Fruit fly (Drosophila melanogaster) whole organism, embryonic: ENCODE results near the gene CG33521.

Experiments
- BEAF-32 ChIP-seq: fragments of 200-800 bp; sonication (Bioruptor generic); optimal IDR thresholded peaks from 3 replicates; lab custom pipeline; 2017; ENCODE audit warnings: missing biosample characterization, missing genetic modification characterization, mild to moderate bottlenecking, moderate library complexity, missing genetic modification reagents
- Bdp1 ChIP-seq: fragments of 200-800 bp; sonication (Bioruptor generic); optimal IDR thresholded peaks from 3 replicates; lab custom pipeline; 2016; ENCODE audit warnings: missing biosample characterization, missing genetic modification characterization
- CG1024 ChIP-seq: fragments of 200-800 bp; sonication (Bioruptor generic); IDR thresholded peaks from 2 replicates; pipeline ENCODE4 v1.3.6; 2022; ENCODE audit warnings: missing biosample characterization, missing genetic modification characterization
- CG10959 ChIP-seq: fragments of 200-800 bp; sonication (Bioruptor generic); IDR thresholded peaks from 2 replicates; pipeline ENCODE4 v1.3.6; 2022; ENCODE audit warnings: missing biosample characterization, missing genetic modification characterization
- CG14050 ChIP-seq: fragments of 200-800 bp; sonication (Bioruptor generic); IDR thresholded peaks from 3 replicates; pipeline ENCODE4 v1.3.6; 2022; ENCODE audit warnings: missing biosample characterization, missing genetic modification characterization
- CG1603 ChIP-seq: fragments of 200-800 bp; sonication (Bioruptor generic); optimal IDR thresholded peaks from 2 replicates; lab custom pipeline; 2019; ENCODE audit warnings: missing biosample characterization, mild to moderate bottlenecking, missing genetic modification characterization, moderate library complexity
- CG16813 ChIP-seq: fragments of 200-800 bp; sonication (Bioruptor generic); IDR thresholded peaks from 3 replicates; pipeline ENCODE4 v1.3.6; 2022; ENCODE audit warnings: missing biosample characterization, missing genetic modification characterization; ENCODE audit not compliant: partially characterized antibody
- CG17359 ChIP-seq: fragments of 200-800 bp; sonication (Bioruptor generic); optimal IDR thresholded peaks from 3 replicates; lab custom pipeline; 2018; ENCODE audit warnings: missing biosample characterization, mild to moderate bottlenecking, missing genetic modification characterization, moderate library complexity
- CG17802 ChIP-seq: fragments of 200-800 bp; sonication (Bioruptor generic); optimal IDR thresholded peaks from 2 replicates; lab custom pipeline; 2018; ENCODE audit warnings: missing biosample characterization, mild to moderate bottlenecking, missing genetic modification characterization, moderate library complexity
- CG30020 ChIP-seq: fragments of 200-800 bp; optimal IDR thresholded peaks from 2 replicates; lab custom pipeline; 2019; ENCODE audit warnings: missing biosample characterization, mild to moderate bottlenecking, missing genetic modification characterization, moderate library complexity
- CG30431 ChIP-seq: fragments of 200-800 bp; sonication (Bioruptor generic); optimal IDR thresholded peaks from 2 replicates; lab custom pipeline; 2017; ENCODE audit warnings: missing biosample characterization, missing genetic modification characterization
- CG33557 ChIP-seq: fragments of 200-800 bp; sonication (Bioruptor generic); optimal IDR thresholded peaks from 2 replicates; lab custom pipeline; 2019; ENCODE audit warnings: missing biosample characterization, mild to moderate bottlenecking, missing genetic modification characterization, moderate library complexity
- CG3995 ChIP-seq: fragments of 200-800 bp; sonication (Bioruptor generic); optimal IDR thresholded peaks from 3 replicates; lab custom pipeline; 2016; ENCODE audit warnings: missing biosample characterization, missing genetic modification characterization
- CG4707 ChIP-seq: fragments of 200-800 bp; sonication (Bioruptor generic); optimal IDR thresholded peaks from 2 replicates; lab custom pipeline; 2018; ENCODE audit warnings: missing biosample characterization, mild to moderate bottlenecking, missing genetic modification characterization, moderate library complexity
- CG4730 ChIP-seq: fragments of 200-800 bp; sonication (Bioruptor generic); IDR thresholded peaks from 2 replicates; pipeline ENCODE4 v1.3.6; 2022; ENCODE audit warnings: missing biosample characterization, missing genetic modification characterization
- CG5180 ChIP-seq: fragments of 200-800 bp; sonication (Bioruptor generic); optimal IDR thresholded peaks from 3 replicates; lab custom pipeline; 2017; ENCODE audit warnings: missing biosample characterization, missing genetic modification characterization, mild to moderate bottlenecking, moderate library complexity, missing genetic modification reagents
- CG6689 ChIP-seq: fragments of 200-800 bp; sonication (Bioruptor generic); IDR thresholded peaks from 2 replicates; pipeline ENCODE4 v1.3.6; 2022; ENCODE audit warnings: missing biosample characterization, missing genetic modification characterization
- CG7556 ChIP-seq: fragments of 200-800 bp; sonication (Bioruptor generic); optimal IDR thresholded peaks from 2 replicates; lab custom pipeline; 2017; ENCODE audit warnings: missing biosample characterization, mild to moderate bottlenecking, missing genetic modification characterization
- CG7963 ChIP-seq: fragments of 200-800 bp; sonication (Bioruptor generic); IDR thresholded peaks from 3 replicates; pipeline ENCODE4 v1.3.6; 2022; ENCODE audit warnings: missing biosample characterization, missing genetic modification characterization; ENCODE audit not compliant: partially characterized antibody
- CG9932 ChIP-seq: fragments of 200-800 bp; sonication (Bioruptor generic); IDR thresholded peaks from 2 replicates; pipeline ENCODE4 v1.3.6; 2022; ENCODE audit warnings: missing biosample characterization, missing genetic modification characterization
- D19A ChIP-seq: fragments of 200-800 bp; optimal IDR thresholded peaks from 3 replicates; lab custom pipeline; 2019; ENCODE audit warnings: missing biosample characterization, mild to moderate bottlenecking, missing genetic modification characterization, moderate library complexity
- Dll ChIP-seq: fragments of 200-800 bp; sonication (Bioruptor generic); IDR thresholded peaks from 4 replicates; pipeline ENCODE4 v1.3.6; 2022; ENCODE audit warnings: missing biosample characterization, missing genetic modification characterization; ENCODE audit not compliant: partially characterized antibody
- E2f2 ChIP-seq: fragments of 200-800 bp; sonication (Bioruptor generic); IDR thresholded peaks from 2 replicates; pipeline ENCODE4 v1.3.6; 2022; ENCODE audit warnings: missing biosample characterization, missing genetic modification characterization
- HLH54F ChIP-seq: fragments of 200-800 bp; sonication (Bioruptor generic); optimal IDR thresholded peaks from 3 replicates; lab custom pipeline; 2016; ENCODE audit warnings: missing biosample characterization, missing genetic modification characterization
- Hey ChIP-seq: fragments of 200-800 bp; sonication (Bioruptor generic); optimal IDR thresholded peaks from 3 replicates; lab custom pipeline; 2018; ENCODE audit warnings: missing biosample characterization, mild to moderate bottlenecking, missing genetic modification characterization
- HmgZ ChIP-seq: fragments of 200-800 bp; sonication (Bioruptor generic); optimal IDR thresholded peaks from 2 replicates; lab custom pipeline; 2018; ENCODE audit warnings: missing biosample characterization, mild to moderate bottlenecking, missing genetic modification characterization
- Med ChIP-seq: fragments of 200-800 bp; sonication (Bioruptor generic); peaks from one replicate; lab custom pipeline; 2016; ENCODE audit warnings: missing biosample characterization, missing genetic modification characterization, mild to moderate bottlenecking, inconsistent platforms, moderate library complexity
- Mrtf ChIP-seq: fragments of 200-800 bp; sonication (Bioruptor generic); IDR thresholded peaks from 3 replicates; pipeline ENCODE4 v1.3.6; 2022; ENCODE audit warnings: missing biosample characterization, missing genetic modification characterization
- Nf-YB ChIP-seq: fragments of 200-800 bp; sonication (Bioruptor generic); optimal IDR thresholded peaks from 3 replicates; lab custom pipeline; 2019; ENCODE audit warnings: missing biosample characterization, mild to moderate bottlenecking, missing genetic modification characterization, moderate library complexity
- Opbp ChIP-seq: fragments of 200-800 bp; sonication (Bioruptor generic); IDR thresholded peaks from 3 replicates; pipeline ENCODE4 v1.3.6; 2022; ENCODE audit warnings: missing biosample characterization, missing genetic modification characterization; ENCODE audit not compliant: partially characterized antibody
- Optix ChIP-seq: fragments of 200-800 bp; sonication (Bioruptor generic); IDR thresholded peaks from 3 replicates; pipeline ENCODE4 v1.3.6; 2022; ENCODE audit warnings: missing biosample characterization, missing genetic modification characterization
- Spps ChIP-seq: fragments of 200-800 bp; sonication (Bioruptor generic); optimal IDR thresholded peaks from 2 replicates; lab custom pipeline; 2018; ENCODE audit warnings: missing biosample characterization, mild to moderate bottlenecking, missing genetic modification characterization
- Sry-δ ChIP-seq: fragments of 200-800 bp; sonication (Bioruptor generic); optimal IDR thresholded peaks from 2 replicates; lab custom pipeline; 2016; ENCODE audit warnings: missing biosample characterization, missing genetic modification characterization
- crol ChIP-seq: fragments of 200-800 bp; sonication (Bioruptor generic); IDR thresholded peaks from 2 replicates; pipeline ENCODE4 v1.3.6; 2022; ENCODE audit warnings: missing biosample characterization, missing genetic modification characterization
- dan ChIP-seq: fragments of 200-800 bp; sonication (Bioruptor generic); IDR thresholded peaks from 2 replicates; pipeline ENCODE4 v1.3.6; 2022; ENCODE audit warnings: missing biosample characterization, missing genetic modification characterization
- danr ChIP-seq: fragments of 200-800 bp; sonication (Bioruptor generic); IDR thresholded peaks from 2 replicates; pipeline ENCODE4 v1.3.6; 2022; ENCODE audit warnings: missing biosample characterization, missing genetic modification characterization
- emc ChIP-seq: fragments of 200-800 bp; sonication (Bioruptor generic); optimal IDR thresholded peaks from 2 replicates; lab custom pipeline; 2016; ENCODE audit warnings: missing biosample characterization, missing genetic modification characterization
- esg ChIP-seq: fragments of 200-800 bp; sonication (Bioruptor generic); conservative IDR thresholded peaks from 2 replicates; pipeline ENCODE4 v1.3.6; 2022; ENCODE audit warnings: missing biosample characterization, missing genetic modification characterization
- luna ChIP-seq: fragments of 200-800 bp; sonication (Bioruptor generic); optimal IDR thresholded peaks from 2 replicates; lab custom pipeline; 2016; ENCODE audit warnings: missing biosample characterization, missing genetic modification characterization
- pfk ChIP-seq: fragments of 200-800 bp; sonication (Bioruptor generic); optimal IDR thresholded peaks from 2 replicates; lab custom pipeline; 2018; ENCODE audit warnings: missing biosample characterization, mild to moderate bottlenecking, missing genetic modification characterization, moderate library complexity
- slou ChIP-seq: fragments of 200-800 bp; sonication (Bioruptor generic); optimal IDR thresholded peaks from 3 replicates; lab custom pipeline; 2016; ENCODE audit warnings: missing biosample characterization, missing genetic modification characterization
- slp2 ChIP-seq: fragments of 200-800 bp; sonication (Bioruptor generic); optimal IDR thresholded peaks from 2 replicates; lab custom pipeline; 2016; ENCODE audit warnings: missing biosample characterization, missing genetic modification characterization
- tll ChIP-seq, 2 experiments: fragments of 200-800 bp in 1 of 2; fragments of >200 bp in 1 of 2; sonication (Bioruptor generic) in 1 of 2; optimal IDR thresholded peaks; 2 replicates each; lab custom pipeline; 2017 to 2019; ENCODE audit warnings: missing biosample characterization in 2 of 2, missing genetic modification characterization in 2 of 2, mild to moderate bottlenecking in 1 of 2, moderate library complexity in 1 of 2
- zfh1 ChIP-seq: fragments of 200-800 bp; sonication (Bioruptor generic); IDR thresholded peaks from 3 replicates; pipeline ENCODE4 v1.3.6; 2022; ENCODE audit warnings: missing biosample characterization, missing genetic modification characterization

CG33521 gene

dm6 chr4:1182809-1183208, 2.8 kb upstream of the CG33521 start:
- TF ChIP-seq CG17359 (tag; lab: Kevin White, UChicago): no peak
- no peak for TF ChIP-seq Optix
- no peak for TF ChIP-seq CG4707 (GFP tag; lab: Kevin White, UChicago)
- TF ChIP-seq Nf-YB (GFP tag; lab: Kevin White, UChicago): no peak
- TF ChIP-seq Sry-δ (GFP tag; lab: Kevin White, UChicago): peak; percentile 21
- no peak for TF ChIP-seq E2f2
- TF ChIP-seq D19A (tag; lab: Kevin White, UChicago): no peak
- TF ChIP-seq CG3995 (GFP tag; lab: Kevin White, UChicago): peak; percentile 41
- TF ChIP-seq slp2 (GFP tag; lab: Kevin White, UChicago): no peak
- no peak for TF ChIP-seq HLH54F
- no peak for TF ChIP-seq emc (GFP tag; lab: Kevin White, UChicago)
- no peak for TF ChIP-seq Spps (tag; lab: Kevin White, UChicago)
- no peak for TF ChIP-seq Bdp1 (GFP tag; lab: Kevin White, UChicago)
- TF ChIP-seq dan: no peak
- no peak for TF ChIP-seq crol (GFP tag; lab: Robert Waterston, UW)
- TF ChIP-seq CG30431: no peak
- no peak for TF ChIP-seq CG16813 (GFP tag; lab: Robert Waterston, UW)
- TF ChIP-seq tll (GFP tag; optimal IDR thresholded peaks at IDR 0.05; lab: Kevin White, UChicago): no peak
- TF ChIP-seq BEAF-32 (GFP tag; lab: Kevin White, UChicago): peak; percentile 36
- 0 out of 4 replicates have a peak, but pooled peaks have one; percentile 51 for TF ChIP-seq Dll (GFP tag; lab: Robert Waterston, UW)
- peak; percentile 6 for TF ChIP-seq Med (GFP tag; lab: Kevin White, UChicago)
- TF ChIP-seq Opbp: no peak
- TF ChIP-seq esg (GFP tag; lab: Robert Waterston, UW): no peak
- TF ChIP-seq HmgZ (tag; lab: Kevin White, UChicago): no peak
- no peak for TF ChIP-seq CG7963 (GFP tag; lab: Robert Waterston, UW)
- peak; percentile 20 for TF ChIP-seq CG1603
- TF ChIP-seq luna: no peak
- no peak for TF ChIP-seq CG4730 (GFP tag; lab: Robert Waterston, UW)
- TF ChIP-seq CG33557 (GFP tag; lab: Kevin White, UChicago): peak; percentile 14
- no peak for TF ChIP-seq zfh1 (GFP tag; lab: Robert Waterston, UW)
- TF ChIP-seq Hey (tag; lab: Kevin White, UChicago): no peak
- no peak for TF ChIP-seq Mrtf (GFP tag; lab: Robert Waterston, UW)
- TF ChIP-seq CG7556: no peak
- no peak for TF ChIP-seq CG14050 (GFP tag; lab: Robert Waterston, UW)
- TF ChIP-seq CG5180: no peak
- TF ChIP-seq CG6689 (GFP tag; lab: Robert Waterston, UW): no peak
- no peak for TF ChIP-seq slou (GFP tag; lab: Kevin White, UChicago)
- TF ChIP-seq CG10959: no peak
- TF ChIP-seq CG9932 (GFP tag; lab: Robert Waterston, UW): no peak
- TF ChIP-seq danr (GFP tag; lab: Robert Waterston, UW): no peak
- peak; percentile 67 for TF ChIP-seq CG30020 (tag; lab: Kevin White, UChicago)

dm6 chr4:1186828-1187227, 1.3 kb downstream of the CG33521 start:
- peak; percentile 66 for TF ChIP-seq CG30020 (tag; lab: Kevin White, UChicago)
- 0 out of 2 replicates have a peak, but pooled peaks have one; percentile 35 for TF ChIP-seq CG1024 (GFP tag; lab: Robert Waterston, UW)
- TF ChIP-seq CG1603: peak; percentile 47
- peak; percentile 14 for TF ChIP-seq BEAF-32 (GFP tag; lab: Kevin White, UChicago)
- TF ChIP-seq Sry-δ (GFP tag; lab: Kevin White, UChicago): peak; percentile 14
- no peak for TF ChIP-seq esg (GFP tag; lab: Robert Waterston, UW)
- no peak for TF ChIP-seq pfk (GFP tag; lab: Kevin White, UChicago)
- peak; percentile 58 for TF ChIP-seq CG17802 (tag; lab: Kevin White, UChicago)
